Worm (Caenorhabditis elegans) whole organism, L4 larva: Measurements from ENCODE around the gene Y39B6A.34.

Experiments used
- F37D6.2 ChIP-seq: sonication (generic microtip); optimal IDR thresholded peaks from 2 replicates; lab custom pipeline; 2016; ENCODE audit warnings: mild to moderate bottlenecking, missing genetic modification characterization, missing compliant biosample characterization
- R02D3.7 ChIP-seq: fragments of 150-350 bp; sonication (generic microtip); optimal IDR thresholded peaks from 3 replicates; lab custom pipeline; 2014; ENCODE audit warnings: missing biosample characterization, missing genetic modification characterization
- T20F7.1 ChIP-seq: fragments of 200-800 bp; sonication (Bioruptor generic); optimal IDR thresholded peaks from 2 replicates; lab custom pipeline; 2018; ENCODE audit warnings: mild to moderate bottlenecking, missing genetic modification characterization, missing compliant biosample characterization
- T26A8.4 ChIP-seq: fragments of 200-800 bp; sonication (Bioruptor generic); IDR thresholded peaks from 2 replicates; pipeline ENCODE4 v1.3.6; 2022; ENCODE audit warnings: missing genetic modification characterization, missing compliant biosample characterization
- ZK337.2 ChIP-seq: fragments of 200-800 bp; sonication (Bioruptor generic); IDR thresholded peaks from 2 replicates; pipeline ENCODE4 v1.3.6; 2022; ENCODE audit warnings: missing genetic modification reagents, missing genetic modification characterization, missing compliant biosample characterization
- ZK546.5 ChIP-seq, 2 experiments: sonication (generic microtip); optimal IDR thresholded peaks; 2 replicates each; lab custom pipeline; 2017; ENCODE audit warnings: missing biosample characterization in 2 of 2, missing genetic modification characterization in 2 of 2
- aha-1 ChIP-seq: fragments of 150-350 bp; peaks from one replicate; lab custom pipeline; 2014; ENCODE audit warnings: missing biosample characterization, missing genetic modification characterization
- ceh-20 ChIP-seq: fragments of 200-800 bp; sonication (Bioruptor generic); IDR thresholded peaks from 2 replicates; pipeline ENCODE4 v1.3.6; 2022; ENCODE audit warnings: missing genetic modification reagents, missing genetic modification characterization, missing compliant biosample characterization
- ceh-28 ChIP-seq: fragments of 150-350 bp; optimal IDR thresholded peaks from 2 replicates; lab custom pipeline; 2014; ENCODE audit warnings: missing biosample characterization, missing genetic modification reagents, missing genetic modification characterization
- ceh-44 ChIP-seq: fragments of 200-800 bp; sonication (Bioruptor generic); IDR thresholded peaks from 2 replicates; pipeline ENCODE4 v1.3.6; 2022; ENCODE audit warnings: missing genetic modification reagents, missing genetic modification characterization, missing compliant biosample characterization
- ceh-62 ChIP-seq: sonication (generic microtip); optimal IDR thresholded peaks from 2 replicates; lab custom pipeline; 2017; ENCODE audit warnings: missing biosample characterization, missing genetic modification characterization
- ceh-82 ChIP-seq: sonication (generic microtip); optimal IDR thresholded peaks from 2 replicates; lab custom pipeline; 2017; ENCODE audit warnings: missing biosample characterization, missing genetic modification characterization
- ces-1 ChIP-seq: fragments of 150-350 bp; sonication (generic microtip); optimal IDR thresholded peaks from 4 replicates; lab custom pipeline; 2014; ENCODE audit warnings: missing biosample characterization, missing genetic modification reagents, missing genetic modification characterization
- daf-19 ChIP-seq: fragments of 200-800 bp; sonication (Bioruptor generic); conservative IDR thresholded peaks from 2 replicates; pipeline ENCODE4 v1.3.6; 2022; ENCODE audit warnings: missing genetic modification characterization, missing compliant biosample characterization
- dmd-9 ChIP-seq: fragments of 200-800 bp; sonication (Bioruptor generic); IDR thresholded peaks from 2 replicates; pipeline ENCODE4 v1.3.6; 2022; ENCODE audit warnings: missing genetic modification reagents, missing genetic modification characterization, missing compliant biosample characterization
- duxl-1 ChIP-seq: sonication (generic microtip); optimal IDR thresholded peaks from 2 replicates; lab custom pipeline; 2016; ENCODE audit warnings: mild to moderate bottlenecking, missing genetic modification characterization, moderate library complexity, missing compliant biosample characterization; ENCODE audit not compliant: poor library complexity
- dve-1 ChIP-seq: sonication (generic microtip); optimal IDR thresholded peaks from 2 replicates; lab custom pipeline; 2017; ENCODE audit warnings: antibody characterized with exemption, mild to moderate bottlenecking, missing genetic modification characterization, missing compliant biosample characterization; ENCODE audit not compliant: insufficient read depth
- egl-27 ChIP-seq: sonication (generic microtip); optimal IDR thresholded peaks from 3 replicates; lab custom pipeline; 2017; ENCODE audit warnings: missing biosample characterization, missing genetic modification reagents, missing genetic modification characterization
- fkh-10 ChIP-seq: fragments of 150-350 bp; optimal IDR thresholded peaks from 2 replicates; lab custom pipeline; 2014; ENCODE audit warnings: missing biosample characterization, missing genetic modification reagents, missing genetic modification characterization
- hlh-11 ChIP-seq: fragments of 200-800 bp; sonication (Bioruptor generic); optimal IDR thresholded peaks from 2 replicates; lab custom pipeline; 2018; ENCODE audit warnings: mild to moderate bottlenecking, missing genetic modification characterization, missing compliant biosample characterization
- hlh-30 ChIP-seq: sonication (generic microtip); optimal IDR thresholded peaks from 2 replicates; lab custom pipeline; 2017; ENCODE audit warnings: antibody characterized with exemption, mild to moderate bottlenecking, missing genetic modification characterization, missing compliant biosample characterization; ENCODE audit not compliant: insufficient read depth
- jun-1 ChIP-seq: fragments of 150-350 bp; optimal IDR thresholded peaks from 2 replicates; lab custom pipeline; 2014; ENCODE audit warnings: missing biosample characterization, missing genetic modification reagents, missing genetic modification characterization
- lin-1 ChIP-seq: fragments of 200-800 bp; sonication (Bioruptor generic); IDR thresholded peaks from 2 replicates; pipeline ENCODE4 v1.3.6; 2022; ENCODE audit warnings: missing genetic modification reagents, missing genetic modification characterization, missing compliant biosample characterization
- lin-13 ChIP-seq: fragments of 150-350 bp; optimal IDR thresholded peaks from 2 replicates; lab custom pipeline; 2014; ENCODE audit warnings: missing biosample characterization, missing genetic modification reagents, missing genetic modification characterization
- lsy-2 ChIP-seq, 2 experiments: fragments of 150-350 bp in 1 of 2; sonication (generic microtip) in 1 of 2; optimal IDR thresholded peaks; 2 replicates each; lab custom pipeline; 2014 to 2017; ENCODE audit warnings: missing biosample characterization in 2 of 2, missing genetic modification characterization in 2 of 2
- mdl-1 ChIP-seq, 2 experiments: fragments of 150-350 bp in 1 of 2; sonication (generic microtip) in 1 of 2; optimal IDR thresholded peaks; 2 replicates each; lab custom pipeline; 2014 to 2017; ENCODE audit warnings: missing biosample characterization in 2 of 2, missing genetic modification characterization in 2 of 2
- mdt-29 ChIP-seq: fragments of 200-800 bp; sonication (Bioruptor generic); IDR thresholded peaks from 2 replicates; pipeline ENCODE4 v1.3.6; 2022; ENCODE audit warnings: missing genetic modification reagents, missing genetic modification characterization, missing compliant biosample characterization
- mes-2 ChIP-seq: sonication (generic microtip); optimal IDR thresholded peaks from 2 replicates; lab custom pipeline; 2016; ENCODE audit warnings: missing genotype, mild to moderate bottlenecking, missing genetic modification characterization, missing compliant biosample characterization; ENCODE audit not compliant: poor library complexity, severe bottlenecking
- mxl-2 ChIP-seq: fragments of 200-800 bp; sonication (Bioruptor generic); conservative IDR thresholded peaks from 2 replicates; pipeline ENCODE4 v1.3.6; 2022; ENCODE audit warnings: missing genetic modification reagents, missing genetic modification characterization, missing compliant biosample characterization
- nhr-10 ChIP-seq: fragments of 150-350 bp; optimal IDR thresholded peaks from 2 replicates; lab custom pipeline; 2014; ENCODE audit warnings: missing biosample characterization, missing genetic modification characterization
- nhr-102 ChIP-seq: sonication (generic microtip); optimal IDR thresholded peaks from 2 replicates; lab custom pipeline; 2016; ENCODE audit warnings: mild to moderate bottlenecking, missing genetic modification characterization, moderate library complexity, missing compliant biosample characterization
- nhr-237 ChIP-seq: sonication (generic microtip); optimal IDR thresholded peaks from 2 replicates; lab custom pipeline; 2017; ENCODE audit warnings: missing biosample characterization, missing genetic modification characterization
- nhr-25 ChIP-seq: sonication (generic microtip); optimal IDR thresholded peaks from 2 replicates; lab custom pipeline; 2017; ENCODE audit warnings: missing genetic modification characterization, mild to moderate bottlenecking, missing compliant biosample characterization, antibody characterized with exemption, moderate library complexity, borderline replicate concordance; ENCODE audit not compliant: insufficient read depth
- nhr-42 ChIP-seq: fragments of 200-800 bp; sonication (Bioruptor generic); IDR thresholded peaks from 2 replicates; pipeline ENCODE4 v1.3.6; 2022; ENCODE audit warnings: missing genetic modification characterization, missing compliant biosample characterization
- nhr-48 ChIP-seq: sonication (generic microtip); optimal IDR thresholded peaks from 2 replicates; lab custom pipeline; 2016; ENCODE audit warnings: mild to moderate bottlenecking, missing genetic modification characterization, missing compliant biosample characterization
- nhr-6 ChIP-seq: fragments of 150-350 bp; optimal IDR thresholded peaks from 2 replicates; lab custom pipeline; 2014; ENCODE audit warnings: missing biosample characterization, missing genetic modification characterization
- nhr-76 ChIP-seq: fragments of 150-350 bp; optimal IDR thresholded peaks from 2 replicates; lab custom pipeline; 2014; ENCODE audit warnings: missing biosample characterization, missing genetic modification characterization
- pqm-1 ChIP-seq: sonication (generic microtip); optimal IDR thresholded peaks from 2 replicates; lab custom pipeline; 2017; ENCODE audit warnings: missing biosample characterization, missing genetic modification characterization
- rbr-2 ChIP-seq: sonication (generic microtip); optimal IDR thresholded peaks from 2 replicates; lab custom pipeline; 2016; ENCODE audit warnings: missing genotype, missing genetic modification characterization, missing compliant biosample characterization
- saeg-2 ChIP-seq: fragments of 200-800 bp; sonication (Bioruptor generic); IDR thresholded peaks from 2 replicates; pipeline ENCODE4 v1.3.6; 2022; ENCODE audit warnings: missing genetic modification reagents, missing genetic modification characterization, missing compliant biosample characterization
- set-16 ChIP-seq: fragments of 200-800 bp; sonication (Bioruptor generic); IDR thresholded peaks from 2 replicates; pipeline ENCODE4 v1.3.6; 2022; ENCODE audit warnings: missing genetic modification reagents, missing genetic modification characterization, missing compliant biosample characterization
- snpc-1.2 ChIP-seq: fragments of 200-800 bp; sonication (Bioruptor generic); IDR thresholded peaks from 2 replicates; pipeline ENCODE4 v1.3.6; 2022; ENCODE audit warnings: missing genetic modification reagents, missing genetic modification characterization, missing compliant biosample characterization
- snpc-4 ChIP-seq: fragments of 150-350 bp; optimal IDR thresholded peaks from 2 replicates; lab custom pipeline; 2014; ENCODE audit warnings: missing biosample characterization, missing genetic modification characterization
- spr-1 ChIP-seq: sonication (generic microtip); optimal IDR thresholded peaks from 2 replicates; lab custom pipeline; 2016; ENCODE audit warnings: mild to moderate bottlenecking, missing genetic modification characterization, missing compliant biosample characterization
- tra-1 ChIP-seq: fragments of 200-800 bp; sonication (Bioruptor generic); IDR thresholded peaks from 2 replicates; pipeline ENCODE4 v1.3.6; 2022; ENCODE audit warnings: missing genetic modification reagents, missing genetic modification characterization, missing compliant biosample characterization
- unc-39 ChIP-seq: sonication (generic microtip); optimal IDR thresholded peaks from 2 replicates; lab custom pipeline; 2017; ENCODE audit warnings: missing biosample characterization, missing genetic modification characterization
- vab-7 ChIP-seq: fragments of 200-800 bp; sonication (Bioruptor generic); IDR thresholded peaks from 2 replicates; pipeline ENCODE4 v1.3.6; 2022; ENCODE audit warnings: missing genetic modification reagents, missing genetic modification characterization, missing compliant biosample characterization
- zag-1 ChIP-seq: fragments of 150-350 bp; optimal IDR thresholded peaks from 2 replicates; lab custom pipeline; 2014; ENCODE audit warnings: missing biosample characterization, missing genetic modification characterization
- zfp-2 ChIP-seq: sonication (generic microtip); optimal IDR thresholded peaks from 2 replicates; lab custom pipeline; 2016; ENCODE audit warnings: mild to moderate bottlenecking, missing genetic modification characterization, missing compliant biosample characterization
- zfp-3 ChIP-seq: fragments of 200-800 bp; sonication (Bioruptor generic); conservative IDR thresholded peaks from 2 replicates; pipeline ENCODE4 v1.3.6; 2022; ENCODE audit warnings: missing genetic modification reagents, missing genetic modification characterization, missing compliant biosample characterization

The Y39B6A.34 gene

ce11 chrV:18967479-18968056, 33.2 kb upstream of the Y39B6A.34 start, which contains the start of gene Y39B6A.43 (continued):
- peak; percentile 95 for TF ChIP-seq mdt-29 (GFP tag; lab: Robert Waterston, UW)
- TF ChIP-seq dve-1 (tag; lab: Kevin White, UChicago), result peak; percentile 99
- TF ChIP-seq zag-1 (tag; lab: Kevin White, UChicago), result peak; percentile 60
- TF ChIP-seq snpc-1.2, result peak; percentile 86
- TF ChIP-seq tra-1 (GFP tag; lab: Robert Waterston, UW), result peak; percentile 97
- no peak for TF ChIP-seq unc-39
- peak; percentile 94 for TF ChIP-seq hlh-11 (tag; lab: Kevin White, UChicago)
- TF ChIP-seq ceh-28, result peak; percentile 13
- peak; percentile 81 for TF ChIP-seq zfp-2 (tag; lab: Kevin White, UChicago)
- peak; percentile 84 for TF ChIP-seq mxl-2
- TF ChIP-seq set-16 (GFP tag; lab: Robert Waterston, UW), result peak; percentile 64
- no peak for TF ChIP-seq R02D3.7 (tag; lab: Kevin White, UChicago)
- TF ChIP-seq nhr-6 (tag; lab: Kevin White, UChicago), result peak; percentile 94
- peak; percentile 70 for TF ChIP-seq nhr-237 (tag; lab: Kevin White, UChicago)
- TF ChIP-seq mes-2, result peak; percentile 98
- TF ChIP-seq ceh-20, result peak; percentile 96
- TF ChIP-seq F37D6.2, result peak; percentile 95
- TF ChIP-seq mdl-1 (tag; optimal IDR thresholded peaks at IDR 0.05; lab: Kevin White, UChicago), result peak in 1 of 2 experiments; percentile 58
- TF ChIP-seq ceh-62 (tag; lab: Kevin White, UChicago), result no peak
- peak; percentile 91 to 97 for TF ChIP-seq lsy-2 (tag; optimal IDR thresholded peaks at IDR 0.05; lab: Kevin White, UChicago)
- peak; percentile 97 for TF ChIP-seq T26A8.4
- peak; percentile 84 for TF ChIP-seq ZK337.2
- TF ChIP-seq duxl-1, result peak; percentile 96
- TF ChIP-seq nhr-102 (tag; lab: Kevin White, UChicago), result peak; percentile 95
- TF ChIP-seq nhr-25 (tag; lab: Kevin White, UChicago), result peak; percentile 96
- no peak for TF ChIP-seq daf-19 (GFP tag; lab: Robert Waterston, UW)
- no peak for TF ChIP-seq snpc-4
- TF ChIP-seq lin-13 (GFP tag; lab: Kevin White, UChicago), result peak; percentile 99
- TF ChIP-seq jun-1 (tag; lab: Kevin White, UChicago), result peak; percentile 92
- peak; percentile 96 for TF ChIP-seq nhr-42 (GFP tag; lab: Robert Waterston, UW)
- TF ChIP-seq nhr-48 (tag; lab: Kevin White, UChicago), result peak; percentile 77
- peak; percentile 96 for TF ChIP-seq dmd-9 (GFP tag; lab: Robert Waterston, UW)
- TF ChIP-seq nhr-10 (tag; lab: Kevin White, UChicago), result no peak
- TF ChIP-seq lin-1 (GFP tag; lab: Robert Waterston, UW), result peak; percentile 86
- TF ChIP-seq saeg-2 (GFP tag; lab: Robert Waterston, UW), result peak; percentile 92
- peak; percentile 91 for TF ChIP-seq T20F7.1 (GFP tag; lab: Kevin White, UChicago)
- TF ChIP-seq ceh-44 (GFP tag; lab: Robert Waterston, UW), result peak; percentile 94
- TF ChIP-seq aha-1 (tag; lab: Kevin White, UChicago), result peak; percentile 93
- peak in 1 of 2 experiments; percentile 68 for TF ChIP-seq ZK546.5 (tag; optimal IDR thresholded peaks at IDR 0.05; lab: Kevin White, UChicago)
- TF ChIP-seq nhr-76 (tag; lab: Kevin White, UChicago), result peak; percentile 55
- peak; percentile 96 for TF ChIP-seq rbr-2 (tag; lab: Kevin White, UChicago)
- TF ChIP-seq ceh-82 (tag; lab: Kevin White, UChicago), result no peak
- TF ChIP-seq hlh-30 (tag; lab: Kevin White, UChicago), result peak; percentile 90
- peak; percentile 83 for TF ChIP-seq vab-7 (GFP tag; lab: Robert Waterston, UW)
- TF ChIP-seq pqm-1 (tag; lab: Kevin White, UChicago), result peak; percentile 11
- TF ChIP-seq egl-27 (tag; lab: Kevin White, UChicago), result no peak
- peak; percentile 78 for TF ChIP-seq fkh-10
- TF ChIP-seq zfp-3 (GFP tag; lab: Robert Waterston, UW), result peak; percentile 97
- peak; percentile 78 for TF ChIP-seq ces-1
- peak; percentile 86 for TF ChIP-seq spr-1 (tag; lab: Kevin White, UChicago)
